Worm (Caenorhabditis elegans) whole organism, L2 larva: ENCODE measurements around the gene mec-12.

Experiments used
- ZK546.5 ChIP-seq: sonication (generic microtip); optimal IDR thresholded peaks from 2 replicates; lab custom pipeline; 2017; ENCODE audit warnings: missing biosample characterization, missing genetic modification characterization
- nhr-21 ChIP-seq: fragments of 150-350 bp; optimal IDR thresholded peaks from 2 replicates; lab custom pipeline; 2014; ENCODE audit warnings: missing biosample characterization, missing genetic modification characterization
- skn-1 ChIP-seq: sonication (generic microtip); optimal IDR thresholded peaks from 2 replicates; lab custom pipeline; 2017; ENCODE audit warnings: missing biosample characterization, missing genetic modification characterization
- snpc-4 ChIP-seq: fragments of 150-350 bp; optimal IDR thresholded peaks from 2 replicates; lab custom pipeline; 2014; ENCODE audit warnings: missing biosample characterization, missing genetic modification characterization
- unc-39 ChIP-seq: fragments of 150-350 bp; optimal IDR thresholded peaks from 2 replicates; lab custom pipeline; 2014; ENCODE audit warnings: missing biosample characterization, missing genetic modification characterization

DNA sequence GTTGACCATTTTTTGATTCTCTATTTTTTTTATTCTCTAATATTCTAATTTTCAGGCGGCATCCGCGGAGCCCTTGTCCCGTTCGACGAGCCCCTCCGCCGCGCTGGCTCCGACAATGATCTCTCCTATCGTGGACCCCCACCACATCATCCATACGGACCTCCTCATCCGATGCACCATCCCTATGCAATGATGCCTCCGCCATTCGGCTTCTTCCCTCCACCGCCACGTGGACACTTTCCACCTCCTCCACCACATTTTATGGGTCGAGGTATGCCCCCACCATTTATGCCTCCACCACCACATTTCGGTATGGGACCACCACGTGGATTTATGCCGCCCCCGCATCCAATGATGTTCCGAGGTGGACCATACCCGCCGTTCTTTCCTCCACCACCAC, 30.2 kb upstream of the mec-12 start:
- TF ChIP-seq nhr-21 (no peak), snpc-4 (tag; lab: Kevin White, UChicago) (no peak), ZK546.5 (no peak), unc-39 (tag; lab: Kevin White, UChicago) (no peak), skn-1 (no peak)
